Fruit fly (Drosophila melanogaster) whole organism, embryonic: ENCODE results near the gene Sry-alpha.

Experiments used
- BEAF-32 ChIP-seq: fragments of 200-800 bp; sonication (Bioruptor generic); optimal IDR thresholded peaks from 3 replicates; lab custom pipeline; 2017; ENCODE audit warnings: missing biosample characterization, missing genetic modification characterization, mild to moderate bottlenecking, moderate library complexity, missing genetic modification reagents
- CG10431 ChIP-seq: fragments of 200-800 bp; sonication (Bioruptor generic); optimal IDR thresholded peaks from 3 replicates; lab custom pipeline; 2018; ENCODE audit warnings: missing biosample characterization, mild to moderate bottlenecking, missing genetic modification characterization
- CG11247 ChIP-seq: fragments of 200-800 bp; sonication (Bioruptor generic); IDR thresholded peaks from 2 replicates; pipeline ENCODE4 v1.3.6; 2022; ENCODE audit warnings: missing biosample characterization, missing genetic modification characterization
- CG12155 ChIP-seq: fragments of 200-800 bp; sonication (Bioruptor generic); optimal IDR thresholded peaks from 3 replicates; lab custom pipeline; 2016; ENCODE audit warnings: missing biosample characterization, missing genetic modification characterization
- CG14667 ChIP-seq: fragments of 200-800 bp; sonication (Bioruptor generic); IDR thresholded peaks from 2 replicates; pipeline ENCODE4 v1.3.6; 2022; ENCODE audit warnings: missing biosample characterization, missing genetic modification characterization
- CG17568 ChIP-seq: fragments of 200-800 bp; sonication (Bioruptor generic); optimal IDR thresholded peaks from 2 replicates; lab custom pipeline; 2018; ENCODE audit warnings: missing biosample characterization, mild to moderate bottlenecking, missing genetic modification characterization, moderate library complexity
- CG18262 ChIP-seq: fragments of 200-800 bp; optimal IDR thresholded peaks from 3 replicates; lab custom pipeline; 2019; ENCODE audit warnings: missing biosample characterization, mild to moderate bottlenecking, missing genetic modification characterization, moderate library complexity
- CG18599 ChIP-seq: fragments of 200-800 bp; sonication (Bioruptor generic); optimal IDR thresholded peaks from 3 replicates; lab custom pipeline; 2017; ENCODE audit warnings: missing biosample characterization, missing genetic modification characterization, mild to moderate bottlenecking, moderate library complexity, missing genetic modification reagents
- CG2129 ChIP-seq: fragments of 200-800 bp; sonication (Bioruptor generic); IDR thresholded peaks from 2 replicates; pipeline ENCODE4 v1.3.6; 2022; ENCODE audit warnings: missing biosample characterization, missing genetic modification characterization; ENCODE audit not compliant: partially characterized antibody
- CG2712 ChIP-seq: fragments of 200-800 bp; optimal IDR thresholded peaks from 3 replicates; lab custom pipeline; 2019; ENCODE audit warnings: missing biosample characterization, mild to moderate bottlenecking, missing genetic modification characterization, moderate library complexity
- CG31224 ChIP-seq: fragments of 200-800 bp; sonication (Bioruptor generic); IDR thresholded peaks from 2 replicates; pipeline ENCODE4 v1.3.6; 2022; ENCODE audit warnings: missing biosample characterization, missing genetic modification characterization
- CG32532 ChIP-seq: fragments of 200-800 bp; sonication (Bioruptor generic); IDR thresholded peaks from 2 replicates; pipeline ENCODE4 v1.3.6; 2022; ENCODE audit warnings: missing biosample characterization, missing genetic modification characterization
- CG4328 ChIP-seq: fragments of 200-800 bp; sonication (Bioruptor generic); optimal IDR thresholded peaks from 3 replicates; lab custom pipeline; 2017; ENCODE audit warnings: missing biosample characterization, missing genetic modification reagents, missing genetic modification characterization
- CG4360 ChIP-seq: fragments of 200-800 bp; sonication (Bioruptor generic); IDR thresholded peaks from 2 replicates; pipeline ENCODE4 v1.3.6; 2022; ENCODE audit warnings: missing biosample characterization, missing genetic modification characterization
- CG4730 ChIP-seq: fragments of 200-800 bp; sonication (Bioruptor generic); IDR thresholded peaks from 2 replicates; pipeline ENCODE4 v1.3.6; 2022; ENCODE audit warnings: missing biosample characterization, missing genetic modification characterization
- CG6272 ChIP-seq: fragments of 200-800 bp; sonication (Bioruptor generic); IDR thresholded peaks from 2 replicates; pipeline ENCODE4 v1.3.6; 2022; ENCODE audit warnings: missing biosample characterization, missing genetic modification characterization
- CHES-1-like ChIP-seq: fragments of 200-800 bp; sonication (Bioruptor generic); optimal IDR thresholded peaks from 2 replicates; lab custom pipeline; 2016; ENCODE audit warnings: missing biosample characterization, missing genetic modification characterization
- Dbx ChIP-seq: fragments of 200-800 bp; sonication (Bioruptor generic); IDR thresholded peaks from 3 replicates; pipeline ENCODE4 v1.3.6; 2022; ENCODE audit warnings: missing biosample characterization, missing genetic modification characterization
- HHEX ChIP-seq: fragments of 200-800 bp; sonication (Bioruptor generic); optimal IDR thresholded peaks from 3 replicates; lab custom pipeline; 2017; ENCODE audit warnings: missing biosample characterization, mild to moderate bottlenecking, missing genetic modification characterization, missing genetic modification reagents
- Hey ChIP-seq: fragments of 200-800 bp; sonication (Bioruptor generic); optimal IDR thresholded peaks from 3 replicates; lab custom pipeline; 2018; ENCODE audit warnings: missing biosample characterization, mild to moderate bottlenecking, missing genetic modification characterization
- Hr51 ChIP-seq, 2 experiments: fragments of 200-800 bp; sonication (Bioruptor generic); optimal IDR thresholded peaks; 2 replicates in 1 of 2; 3 replicates in 1 of 2; lab custom pipeline; 2016 to 2018; ENCODE audit warnings: missing biosample characterization in 2 of 2, missing genetic modification characterization in 2 of 2, mild to moderate bottlenecking in 1 of 2, moderate library complexity in 1 of 2
- MBD-R2 ChIP-seq: fragments of 200-800 bp; sonication (Bioruptor generic); IDR thresholded peaks from 2 replicates; pipeline ENCODE4 v1.3.6; 2022; ENCODE audit warnings: missing biosample characterization, missing genetic modification characterization
- Optix ChIP-seq: fragments of 200-800 bp; sonication (Bioruptor generic); IDR thresholded peaks from 3 replicates; pipeline ENCODE4 v1.3.6; 2022; ENCODE audit warnings: missing biosample characterization, missing genetic modification characterization
- Ptx1 ChIP-seq: fragments of 200-800 bp; sonication (Bioruptor generic); IDR thresholded peaks from 2 replicates; pipeline ENCODE4 v1.3.6; 2022; ENCODE audit warnings: missing biosample characterization, missing genetic modification characterization
- Rx ChIP-seq: fragments of 200-800 bp; sonication (Bioruptor generic); IDR thresholded peaks from 2 replicates; pipeline ENCODE4 v1.3.6; 2022; ENCODE audit warnings: missing biosample characterization, missing genetic modification characterization
- Side ChIP-seq: fragments of 200-800 bp; sonication (Bioruptor generic); optimal IDR thresholded peaks from 2 replicates; lab custom pipeline; 2016; ENCODE audit warnings: missing biosample characterization, missing genetic modification characterization
- Sox102F ChIP-seq: fragments of 200-800 bp; sonication (Bioruptor generic); optimal IDR thresholded peaks from 2 replicates; lab custom pipeline; 2018; ENCODE audit warnings: missing biosample characterization, mild to moderate bottlenecking, missing genetic modification characterization, moderate library complexity
- Spps ChIP-seq: fragments of 200-800 bp; sonication (Bioruptor generic); optimal IDR thresholded peaks from 2 replicates; lab custom pipeline; 2018; ENCODE audit warnings: missing biosample characterization, mild to moderate bottlenecking, missing genetic modification characterization
- TFAM ChIP-seq: fragments of 200-800 bp; sonication (Bioruptor generic); optimal IDR thresholded peaks from 2 replicates; lab custom pipeline; 2017; ENCODE audit warnings: missing biosample characterization, missing genetic modification characterization, inconsistent platforms
- Trl ChIP-seq, 3 experiments: fragments of >200 bp in 2 of 3; fragments of 200-800 bp in 1 of 3; sonication (Bioruptor generic) in 1 of 3; optimal IDR thresholded peaks; 2 replicates in 1 of 3; 3 replicates in 2 of 3; lab custom pipeline; 2016 to 2017; ENCODE audit warnings: missing biosample characterization in 1 of 3, missing genetic modification characterization in 1 of 3
- bowl ChIP-seq: fragments of 200-800 bp; sonication (Bioruptor generic); IDR thresholded peaks from 2 replicates; pipeline ENCODE4 v1.3.6; 2022; ENCODE audit warnings: missing biosample characterization, missing genetic modification characterization
- chm ChIP-seq: fragments of 200-800 bp; sonication (Bioruptor generic); IDR thresholded peaks from 2 replicates; pipeline ENCODE4 v1.3.6; 2022; ENCODE audit warnings: missing biosample characterization, missing genetic modification characterization
- dimm ChIP-seq: fragments of 200-800 bp; sonication (Bioruptor generic); IDR thresholded peaks from 2 replicates; pipeline ENCODE4 v1.3.6; 2022; ENCODE audit warnings: missing biosample characterization, missing genetic modification characterization
- fd64A ChIP-seq: fragments of 200-800 bp; sonication (Bioruptor generic); optimal IDR thresholded peaks from 3 replicates; lab custom pipeline; 2018; ENCODE audit warnings: missing biosample characterization, mild to moderate bottlenecking, missing genetic modification characterization
- ftz-f1 ChIP-seq: fragments of 200-800 bp; sonication (Bioruptor generic); optimal IDR thresholded peaks from 2 replicates; lab custom pipeline; 2016; ENCODE audit warnings: missing biosample characterization, missing genetic modification characterization
- gcm2 ChIP-seq: fragments of 200-800 bp; sonication (Bioruptor generic); optimal IDR thresholded peaks from 2 replicates; lab custom pipeline; 2016; ENCODE audit warnings: missing biosample characterization, missing genetic modification characterization
- grau ChIP-seq: fragments of 200-800 bp; optimal IDR thresholded peaks from 3 replicates; lab custom pipeline; 2019; ENCODE audit warnings: missing biosample characterization, mild to moderate bottlenecking, missing genetic modification characterization, moderate library complexity
- grn ChIP-seq: fragments of 200-800 bp; sonication (Bioruptor generic); optimal IDR thresholded peaks from 3 replicates; lab custom pipeline; 2017; ENCODE audit warnings: missing biosample characterization, missing genetic modification characterization
- lab ChIP-seq: fragments of 200-800 bp; sonication (Bioruptor generic); optimal IDR thresholded peaks from 3 replicates; lab custom pipeline; 2017; ENCODE audit warnings: missing biosample characterization, missing genetic modification characterization, mild to moderate bottlenecking, moderate library complexity, missing genetic modification reagents
- luna ChIP-seq: fragments of 200-800 bp; sonication (Bioruptor generic); optimal IDR thresholded peaks from 2 replicates; lab custom pipeline; 2016; ENCODE audit warnings: missing biosample characterization, missing genetic modification characterization
- pan ChIP-seq, 4 experiments: fragments of >200 bp in 3 of 4; fragments of 200-800 bp in 1 of 4; sonication (Bioruptor generic) in 1 of 4; optimal IDR thresholded peaks in 3 of 4; IDR thresholded peaks in 1 of 4; 2 replicates each; pipeline versions ENCODE4 v1.3.6 to Lab custom; 2017 to 2022; ENCODE audit warnings: missing biosample characterization in 2 of 4, missing genetic modification characterization in 2 of 4, mixed read lengths in 1 of 4
- pzg ChIP-seq: fragments of 200-800 bp; sonication (Bioruptor generic); optimal IDR thresholded peaks from 3 replicates; lab custom pipeline; 2018; ENCODE audit warnings: missing biosample characterization, mild to moderate bottlenecking, missing genetic modification characterization, moderate library complexity
- repo ChIP-seq: fragments of 200-800 bp; sonication (Bioruptor generic); optimal IDR thresholded peaks from 2 replicates; lab custom pipeline; 2016; ENCODE audit warnings: missing biosample characterization, missing genetic modification characterization
- seq ChIP-seq: fragments of 200-800 bp; sonication (Bioruptor generic); IDR thresholded peaks from 2 replicates; pipeline ENCODE4 v1.3.6; 2022; ENCODE audit warnings: missing biosample characterization, missing genetic modification characterization
- sim ChIP-seq: fragments of 200-800 bp; sonication (Bioruptor generic); IDR thresholded peaks from 2 replicates; pipeline ENCODE4 v1.3.6; 2022; ENCODE audit warnings: missing biosample characterization, missing genetic modification characterization
- so ChIP-seq: fragments of 200-800 bp; sonication (Bioruptor generic); IDR thresholded peaks from 3 replicates; pipeline ENCODE4 v1.3.6; 2022; ENCODE audit warnings: missing biosample characterization, missing genetic modification characterization
- tio ChIP-seq: fragments of 200-800 bp; sonication (Bioruptor generic); optimal IDR thresholded peaks from 2 replicates; lab custom pipeline; 2017; ENCODE audit warnings: missing biosample characterization, missing genetic modification characterization, inconsistent platforms
- tna ChIP-seq: fragments of 200-800 bp; sonication (Bioruptor generic); IDR thresholded peaks from 2 replicates; pipeline ENCODE4 v1.3.6; 2022; ENCODE audit warnings: missing biosample characterization, missing genetic modification characterization; ENCODE audit not compliant: partially characterized antibody
- z ChIP-seq: fragments of 200-800 bp; sonication (Bioruptor generic); IDR thresholded peaks from 3 replicates; pipeline ENCODE4 v1.3.6; 2022; ENCODE audit warnings: missing biosample characterization, missing genetic modification characterization
- zen2 ChIP-seq: fragments of 200-800 bp; sonication (Bioruptor generic); IDR thresholded peaks from 3 replicates; pipeline ENCODE4 v1.3.6; 2022; ENCODE audit warnings: missing biosample characterization, missing genetic modification characterization; ENCODE audit not compliant: partially characterized antibody

Sry-alpha gene

dm6 chr3R:30092700-30093044, 53.2 kb downstream of the Sry-alpha start (continued):
- TF ChIP-seq bowl (peak; percentile 63), sim (GFP tag; lab: Robert Waterston, UW) (peak; percentile 68), ftz-f1 (GFP tag; lab: Kevin White, UChicago) (peak; percentile 37), MBD-R2 (peak; percentile 59; the same call in 1 of the 2 replicates), gcm2 (GFP tag; lab: Kevin White, UChicago) (peak; percentile 60), so (GFP tag; lab: Robert Waterston, UW) (peak; percentile 88), Hey (tag; lab: Kevin White, UChicago) (peak; percentile 56), Rx (peak; percentile 74), dimm (GFP tag; lab: Robert Waterston, UW) (peak; percentile 59), HHEX (GFP tag; lab: Kevin White, UChicago) (peak; percentile 86), fd64A (GFP tag; lab: Kevin White, UChicago) (peak; percentile 71), CG18262 (tag; lab: Kevin White, UChicago) (peak; percentile 81), grn (GFP tag; lab: Kevin White, UChicago) (peak; percentile 4), CG4730 (GFP tag; lab: Robert Waterston, UW) (peak; percentile 75), TFAM (GFP tag; lab: Kevin White, UChicago) (peak; percentile 9), CG4360 (GFP tag; lab: Robert Waterston, UW) (peak; percentile 36; the same call in 1 of the 2 replicates), BEAF-32 (no peak), CG31224 (peak; percentile 72), tna (GFP tag; lab: Robert Waterston, UW) (no peak), Optix (GFP tag; lab: Robert Waterston, UW) (peak; percentile 83; the same call in 2 of the 3 replicates), Ptx1 (peak; percentile 92), repo (GFP tag; lab: Kevin White, UChicago) (peak; percentile 83), CG2129 (GFP tag; lab: Robert Waterston, UW) (no peak), CG17568 (GFP tag; lab: Kevin White, UChicago) (peak; percentile 77), grau (tag; lab: Kevin White, UChicago) (peak; percentile 86), CG11247 (peak; percentile 87), Trl (optimal IDR thresholded peaks at IDR 0.05; lab: Kevin White, UChicago) (no peak), Trl (GFP tag; optimal IDR thresholded peaks at IDR 0.05; lab: Kevin White, UChicago) (peak; percentile 86), CG32532 (GFP tag; lab: Robert Waterston, UW) (peak; percentile 91), pan (optimal IDR thresholded peaks at IDR 0.05; lab: Kevin White, UChicago) (no peak), pan (GFP tag; optimal IDR thresholded peaks at IDR 0.05 in 1 of 2, IDR thresholded peaks at IDR 0.05 in 1 of 2) (peak in 1 of 2 experiments; percentile 86), pzg (peak; percentile 4), CG6272 (GFP tag; lab: Robert Waterston, UW) (peak; percentile 74), Side (peak; percentile 79), z (GFP tag; lab: Robert Waterston, UW) (no peak; the same call in 2 of the 3 replicates), luna (GFP tag; lab: Kevin White, UChicago) (peak; percentile 72), lab (GFP tag; lab: Kevin White, UChicago) (peak; percentile 92), chm (GFP tag; lab: Robert Waterston, UW) (peak; percentile 87), seq (peak; percentile 89), CHES-1-like (GFP tag; lab: Kevin White, UChicago) (peak; percentile 89), zen2 (no peak), tio (GFP tag; lab: Kevin White, UChicago) (peak; percentile 80), CG10431 (peak; percentile 7), Dbx (GFP tag; lab: Robert Waterston, UW) (peak; percentile 90), Sox102F (GFP tag; lab: Kevin White, UChicago) (peak; percentile 90), CG4328 (GFP tag; lab: Kevin White, UChicago) (peak; percentile 60), CG2712 (tag; lab: Kevin White, UChicago) (peak; percentile 86), CG18599 (GFP tag; lab: Kevin White, UChicago) (peak; percentile 93), Spps (peak; percentile 60), Hr51 (GFP tag; optimal IDR thresholded peaks at IDR 0.05; lab: Kevin White, UChicago) (peak; percentile 78 to 80), CG14667 (GFP tag; lab: Robert Waterston, UW) (peak; percentile 62), CG12155 (peak; percentile 83)
